Worm (Caenorhabditis elegans) whole organism, late embryonic: ENCODE measurements around the gene bcl-7.

Experiments
- C08G9.2 ChIP-seq: sonication (generic microtip); optimal IDR thresholded peaks from 2 replicates; lab custom pipeline; 2016; ENCODE audit warnings: mild to moderate bottlenecking, missing genetic modification characterization, moderate library complexity, missing compliant biosample characterization
- F13H6.1 ChIP-seq: sonication (generic microtip); optimal IDR thresholded peaks from 2 replicates; lab custom pipeline; 2016; ENCODE audit warnings: missing genetic modification characterization, missing compliant biosample characterization
- K02D7.2 ChIP-seq: sonication (generic microtip); optimal IDR thresholded peaks from 2 replicates; lab custom pipeline; 2017; ENCODE audit warnings: mild to moderate bottlenecking, missing genetic modification characterization, missing compliant biosample characterization
- T23F11.4 ChIP-seq: fragments of 200-800 bp; sonication (Bioruptor generic); optimal IDR thresholded peaks from 2 replicates; lab custom pipeline; 2018; ENCODE audit warnings: mild to moderate bottlenecking, missing genetic modification characterization, missing compliant biosample characterization
- Y22D7AL.16 ChIP-seq: sonication (generic microtip); optimal IDR thresholded peaks from 2 replicates; lab custom pipeline; 2016; ENCODE audit warnings: missing genetic modification characterization, missing compliant biosample characterization
- ahr-1 ChIP-seq: sonication (generic microtip); optimal IDR thresholded peaks from 2 replicates; lab custom pipeline; 2016; ENCODE audit warnings: missing genetic modification characterization, missing compliant biosample characterization
- ama-1 ChIP-seq: fragments of 150-350 bp; optimal IDR thresholded peaks from 2 replicates; lab custom pipeline; 2014
- ceh-22 ChIP-seq: sonication (generic microtip); optimal IDR thresholded peaks from 2 replicates; lab custom pipeline; 2017; ENCODE audit warnings: missing biosample characterization, missing genetic modification characterization
- ceh-34 ChIP-seq: sonication (generic microtip); optimal IDR thresholded peaks from 2 replicates; lab custom pipeline; 2016; ENCODE audit warnings: mild to moderate bottlenecking, missing genetic modification characterization, missing compliant biosample characterization
- ceh-45 ChIP-seq: fragments of 200-800 bp; sonication (Bioruptor generic); IDR thresholded peaks from 2 replicates; pipeline ENCODE4 v1.3.6; 2022; ENCODE audit warnings: missing genetic modification reagents, missing genetic modification characterization, missing compliant biosample characterization
- dmd-4 ChIP-seq: sonication (generic microtip); optimal IDR thresholded peaks from 2 replicates; lab custom pipeline; 2016; ENCODE audit warnings: borderline replicate concordance, missing genetic modification characterization, missing compliant biosample characterization
- dve-1 ChIP-seq: sonication (generic microtip); optimal IDR thresholded peaks from 2 replicates; lab custom pipeline; 2017; ENCODE audit warnings: antibody characterized with exemption, mild to moderate bottlenecking, missing genetic modification characterization, missing compliant biosample characterization
- elt-2 ChIP-seq: sonication (generic microtip); optimal IDR thresholded peaks from 2 replicates; lab custom pipeline; 2016; ENCODE audit warnings: missing genetic modification reagents, missing genetic modification characterization, missing compliant biosample characterization
- ets-4 ChIP-seq: sonication (generic microtip); optimal IDR thresholded peaks from 2 replicates; lab custom pipeline; 2016; ENCODE audit warnings: missing genetic modification characterization, missing compliant biosample characterization
- fkh-10 ChIP-seq: fragments of 150-350 bp; optimal IDR thresholded peaks from 2 replicates; lab custom pipeline; 2014; ENCODE audit warnings: missing biosample characterization, missing genetic modification reagents, missing genetic modification characterization
- fkh-6 ChIP-seq: sonication (generic microtip); optimal IDR thresholded peaks from 2 replicates; lab custom pipeline; 2016; ENCODE audit warnings: missing genetic modification characterization, missing compliant biosample characterization
- gmeb-2 ChIP-seq: sonication (generic microtip); optimal IDR thresholded peaks from 2 replicates; lab custom pipeline; 2016; ENCODE audit warnings: missing genetic modification characterization, inconsistent platforms, missing compliant biosample characterization
- hlh-6 ChIP-seq: sonication (generic microtip); optimal IDR thresholded peaks from 2 replicates; lab custom pipeline; 2016; ENCODE audit warnings: missing genotype, missing genetic modification characterization, missing compliant biosample characterization
- lim-6 ChIP-seq: sonication (generic microtip); optimal IDR thresholded peaks from 2 replicates; lab custom pipeline; 2016; ENCODE audit warnings: missing genetic modification characterization, missing compliant biosample characterization
- nfya-1 ChIP-seq: sonication (generic microtip); optimal IDR thresholded peaks from 2 replicates; lab custom pipeline; 2017; ENCODE audit warnings: missing genetic modification characterization, mild to moderate bottlenecking, missing compliant biosample characterization, antibody characterized with exemption, moderate library complexity
- nhr-11 ChIP-seq: fragments of 150-350 bp; optimal IDR thresholded peaks from 2 replicates; lab custom pipeline; 2014; ENCODE audit warnings: missing biosample characterization, missing genetic modification characterization
- npax-4 ChIP-seq: sonication (generic microtip); optimal IDR thresholded peaks from 2 replicates; lab custom pipeline; 2016; ENCODE audit warnings: missing genetic modification characterization, missing compliant biosample characterization
- pax-1 ChIP-seq: fragments of 150-350 bp; optimal IDR thresholded peaks from 2 replicates; lab custom pipeline; 2014; ENCODE audit warnings: missing biosample characterization, missing genetic modification characterization
- pha-4 ChIP-seq: fragments of 150-350 bp; optimal IDR thresholded peaks from 2 replicates; lab custom pipeline; 2018; ENCODE audit warnings: missing biosample characterization, missing genetic modification reagents, missing genetic modification characterization
- pqm-1 ChIP-seq: sonication (generic microtip); optimal IDR thresholded peaks from 2 replicates; lab custom pipeline; 2016; ENCODE audit warnings: missing genetic modification characterization, missing compliant biosample characterization
- rnt-1 ChIP-seq: sonication (generic microtip); optimal IDR thresholded peaks from 2 replicates; lab custom pipeline; 2016; ENCODE audit warnings: missing genetic modification characterization, missing compliant biosample characterization
- sdc-2 ChIP-seq: sonication (generic microtip); optimal IDR thresholded peaks from 2 replicates; lab custom pipeline; 2016; ENCODE audit warnings: missing genotype, missing genetic modification characterization, missing compliant biosample characterization
- sox-2 ChIP-seq: fragments of 200-800 bp; sonication (Bioruptor generic); IDR thresholded peaks from 2 replicates; pipeline ENCODE4 v1.3.6; 2022; ENCODE audit warnings: missing genetic modification reagents, missing genetic modification characterization, missing compliant biosample characterization
- sox-4 ChIP-seq: sonication (generic microtip); optimal IDR thresholded peaks from 2 replicates; lab custom pipeline; 2017; ENCODE audit warnings: mild to moderate bottlenecking, missing genetic modification characterization, inconsistent platforms, missing compliant biosample characterization
- tbx-2 ChIP-seq: sonication (generic microtip); optimal IDR thresholded peaks from 2 replicates; lab custom pipeline; 2016; ENCODE audit warnings: missing genetic modification characterization, missing compliant biosample characterization
- unc-3 ChIP-seq, 2 experiments: fragments of 200-800 bp in 1 of 2; sonication (Bioruptor generic) in 1 of 2; sonication (generic microtip) in 1 of 2; conservative IDR thresholded peaks in 1 of 2; optimal IDR thresholded peaks in 1 of 2; 2 replicates each; pipeline versions ENCODE4 v1.3.6 to Lab custom; 2016 to 2022; ENCODE audit warnings: missing compliant biosample characterization in 2 of 2, missing genetic modification characterization in 2 of 2, missing genetic modification reagents in 1 of 2
- unc-55 ChIP-seq: sonication (generic microtip); optimal IDR thresholded peaks from 2 replicates; lab custom pipeline; 2017; ENCODE audit warnings: missing biosample characterization, missing genetic modification reagents, missing genetic modification characterization
- zip-5 ChIP-seq: sonication (generic microtip); optimal IDR thresholded peaks from 2 replicates; lab custom pipeline; 2016; ENCODE audit warnings: missing genetic modification characterization, missing compliant biosample characterization

bcl-7 gene

DNA sequence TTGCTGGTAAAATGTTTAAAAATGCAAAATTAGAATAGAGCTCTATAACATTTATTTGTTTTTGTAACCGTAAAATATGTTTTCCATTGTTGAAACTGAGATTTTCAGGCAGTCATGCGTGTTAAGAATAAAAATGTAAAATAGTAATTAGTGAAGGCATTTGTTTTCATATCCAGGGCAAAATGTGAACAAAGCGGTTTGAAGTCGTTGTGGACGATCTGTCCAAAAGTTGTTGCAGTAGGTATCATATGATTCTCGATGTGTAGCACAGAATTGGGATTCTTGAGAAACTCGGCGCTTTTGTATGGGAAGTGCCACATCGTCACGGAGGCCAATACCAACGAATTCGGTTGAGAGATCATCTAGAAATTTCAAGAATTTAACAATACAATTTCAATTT, 43.6 kb upstream of the bcl-7 start:
- TF ChIP-seq ama-1 (lab: Kevin White, UChicago) (peak; percentile 0), sox-2 (no peak)

ce11 chrIII:5882823-5883222, 43.1 kb upstream of the bcl-7 start, which contains the start of gene F01F1.14:
Gene F01F1.14, minus strand, starts transcription at chrIII:5882923.
- TF ChIP-seq pqm-1 (tag; lab: Kevin White, UChicago), result no peak
- TF ChIP-seq unc-3 (GFP tag; conservative IDR thresholded peaks at IDR 0.05; lab: Robert Waterston, UW), result no peak
- no peak for TF ChIP-seq unc-3 (tag; optimal IDR thresholded peaks at IDR 0.05; lab: Kevin White, UChicago)
- no peak for TF ChIP-seq zip-5
- no peak for TF ChIP-seq ceh-34
- TF ChIP-seq lim-6 (tag; lab: Kevin White, UChicago), result no peak
- no peak for TF ChIP-seq F13H6.1 (tag; lab: Kevin White, UChicago)
- TF ChIP-seq fkh-10, result no peak
- TF ChIP-seq pha-4 (tag; lab: Kevin White, UChicago), result no peak
- no peak for TF ChIP-seq ahr-1 (tag; lab: Kevin White, UChicago)
- TF ChIP-seq Y22D7AL.16, result no peak
- no peak for TF ChIP-seq nfya-1 (tag; lab: Kevin White, UChicago)
- no peak for TF ChIP-seq npax-4 (tag; lab: Kevin White, UChicago)
- no peak for TF ChIP-seq dmd-4 (tag; lab: Kevin White, UChicago)
- no peak for TF ChIP-seq tbx-2 (tag; lab: Kevin White, UChicago)

DNA sequence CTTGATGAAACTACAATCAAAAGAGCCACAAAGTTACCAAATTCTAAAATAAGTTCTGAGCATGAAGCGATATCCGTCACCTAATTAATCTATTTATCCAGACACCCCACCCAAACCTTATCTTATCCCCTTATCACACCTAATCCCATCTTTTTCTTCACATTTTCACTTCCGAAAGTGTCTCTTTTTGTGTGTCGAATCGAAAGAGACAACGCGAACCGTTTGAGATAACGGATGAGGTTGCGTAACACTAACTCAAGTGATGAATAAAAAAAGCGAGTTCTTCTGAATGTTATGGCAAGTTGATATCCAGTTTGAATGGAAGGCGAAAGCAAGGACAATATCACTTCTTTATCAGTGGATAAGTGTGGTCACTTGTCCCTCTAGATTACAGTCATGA, 42.4 kb upstream of the bcl-7 start:
- TF ChIP-seq pqm-1 (tag; lab: Kevin White, UChicago) (no peak), ahr-1 (tag; lab: Kevin White, UChicago) (no peak), dve-1 (tag; lab: Kevin White, UChicago) (no peak), rnt-1 (tag; lab: Kevin White, UChicago) (no peak), K02D7.2 (tag; lab: Kevin White, UChicago) (no peak), T23F11.4 (no peak)

DNA sequence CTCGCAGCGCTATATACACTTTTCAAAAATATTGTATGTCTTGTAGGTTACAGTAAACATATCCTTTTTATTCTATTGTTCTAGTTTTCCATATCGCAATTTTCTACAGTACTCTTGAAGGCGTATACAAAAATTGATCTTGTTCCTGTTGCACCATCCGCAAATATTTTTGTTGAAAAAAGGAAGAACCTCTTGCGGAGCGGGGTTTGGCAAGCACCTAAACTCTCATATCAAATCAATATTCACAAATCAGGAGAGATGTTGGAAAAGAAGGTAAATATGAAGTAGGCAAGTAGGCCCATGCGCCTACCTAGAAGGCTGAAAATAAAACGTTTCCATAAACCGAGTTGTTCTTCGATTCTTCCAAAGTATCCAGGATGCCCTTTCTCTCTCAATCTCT, 41.9 kb upstream of the bcl-7 start, which contains the start of gene C28H8.5:
Gene C28H8.5 (plus strand): TSS at position 301 of the 400 bp plus-strand sequence.
- TF ChIP-seq T23F11.4 (no peak), fkh-6 (no peak), hlh-6 (no peak), dmd-4 (tag; lab: Kevin White, UChicago) (no peak), ets-4 (no peak), Y22D7AL.16 (no peak), fkh-10 (no peak), ahr-1 (tag; lab: Kevin White, UChicago) (no peak), ceh-22 (no peak), C08G9.2 (tag; lab: Kevin White, UChicago) (no peak), ceh-45 (GFP tag; lab: Robert Waterston, UW) (no peak), gmeb-2 (tag; lab: Kevin White, UChicago) (no peak), pqm-1 (tag; lab: Kevin White, UChicago) (no peak)

DNA sequence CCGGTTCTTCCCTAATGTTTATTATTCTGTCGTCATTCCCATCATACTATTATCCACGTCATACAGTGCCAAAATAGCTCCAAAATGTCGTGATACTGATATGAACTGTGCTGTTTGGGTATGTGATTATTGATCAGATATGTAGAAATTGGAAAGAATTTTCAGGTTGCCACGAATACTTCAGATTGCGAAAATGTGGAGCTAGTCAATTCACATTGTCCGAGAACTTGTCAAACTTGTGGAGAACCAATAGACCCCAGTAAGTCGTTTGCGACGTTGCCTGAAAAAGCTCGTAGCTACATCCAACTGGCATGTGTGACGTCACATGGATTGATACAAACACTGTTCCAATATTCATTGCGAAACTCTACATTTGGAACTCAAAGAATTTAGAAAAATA, 41.4 kb upstream of the bcl-7 start:
- TF ChIP-seq sox-4 (tag; lab: Kevin White, UChicago), result no peak
- TF ChIP-seq, all 69 proteins: peak for 0

DNA sequence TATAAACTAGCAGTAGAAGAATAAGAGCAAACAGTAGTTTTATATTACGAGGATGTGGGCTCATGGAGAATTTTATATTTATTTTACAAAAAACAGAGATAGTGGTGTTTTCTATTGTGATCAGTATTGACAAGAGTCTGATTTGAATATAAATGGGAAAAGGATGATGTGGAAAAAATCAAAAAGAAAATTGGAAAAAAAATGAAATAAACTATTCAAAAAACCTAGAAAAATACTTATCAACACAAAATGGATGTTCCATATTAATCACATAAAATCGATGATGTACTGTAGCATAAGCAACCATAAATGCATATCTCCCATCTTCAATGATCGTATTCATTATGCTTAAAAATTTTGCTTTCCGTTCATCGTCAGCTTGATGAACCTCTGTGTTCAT, 39.0 kb upstream of the bcl-7 start, which contains the start of gene C28H8.7:
Gene C28H8.7 (minus strand): TSS at position 101 of the 400 bp plus-strand sequence.
- TF ChIP-seq nfya-1 (tag; lab: Kevin White, UChicago), result no peak
- TF ChIP-seq elt-2 (tag; lab: Kevin White, UChicago), result no peak
- no peak for TF ChIP-seq nhr-11 (tag; lab: Kevin White, UChicago)
- TF ChIP-seq sdc-2 (tag; lab: Kevin White, UChicago), result no peak
- TF ChIP-seq pax-1, result no peak
- TF ChIP-seq unc-55 (GFP tag; lab: Kevin White, UChicago), result no peak
